Worm (Caenorhabditis elegans) whole organism, early embryonic: ENCODE data around the gene twk-7.

Experiments used
- B0310.2 ChIP-seq: sonication (generic microtip); optimal IDR thresholded peaks from 2 replicates; lab custom pipeline; 2016; ENCODE audit warnings: mild to moderate bottlenecking, missing genetic modification characterization, missing compliant biosample characterization
- ama-1 ChIP-seq: fragments of 150-350 bp; optimal IDR thresholded peaks from 2 replicates; lab custom pipeline; 2014
- pes-1 ChIP-seq: fragments of 200-800 bp; sonication (Bioruptor generic); IDR thresholded peaks from 2 replicates; pipeline ENCODE4 v1.3.6; 2022; ENCODE audit warnings: missing genetic modification reagents, missing genetic modification characterization, missing compliant biosample characterization
- sea-1 ChIP-seq: fragments of 200-800 bp; sonication (Bioruptor generic); conservative IDR thresholded peaks from 2 replicates; pipeline ENCODE4 v1.3.6; 2022; ENCODE audit warnings: missing genetic modification characterization, missing compliant biosample characterization

- TF ChIP-seq pes-1, result no peak
- TF ChIP-seq ama-1 (lab: Kevin White, UChicago), result no peak
- no peak for TF ChIP-seq sea-1
- TF ChIP-seq B0310.2 (tag; lab: Kevin White, UChicago), result no peak
These were observed 31.5 kb upstream of the twk-7 start, which contains the start of gene pgl-2 for ce11 chrIII:8674980-8675485.
